Fruit fly (Drosophila melanogaster): ENCODE results near the gene CG34355.
A peak's percentile ranks its signal among the peaks of the same experiment; 100 is the strongest.

The CG34355 gene

DNA sequence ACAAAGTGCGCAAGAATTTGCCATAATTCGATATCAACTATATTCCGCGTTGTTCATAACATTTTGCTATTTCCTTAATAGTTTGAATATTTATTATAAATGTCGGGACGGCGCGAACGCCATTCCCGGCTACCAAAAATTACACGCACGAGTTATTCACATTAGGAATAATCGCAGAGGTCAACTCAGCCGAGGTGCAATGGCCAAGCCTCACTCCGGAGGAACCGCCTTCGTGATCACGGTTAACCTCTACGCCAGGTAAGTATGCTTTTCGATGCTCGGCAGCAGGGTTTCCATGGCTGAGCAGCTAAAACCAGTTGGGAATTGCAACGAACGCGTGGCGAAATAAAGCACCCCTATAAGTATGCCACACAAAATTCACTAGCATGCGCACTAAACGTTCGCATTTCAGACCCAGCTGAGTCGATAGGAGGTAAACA, 55.7 kb downstream of the CG34355 start (continued):
- peak; percentile 83 for TF ChIP-seq CG6791 (GFP tag; IDR thresholded peaks at IDR 0.05; ENCODE audit: partially characterized antibody)
- TF ChIP-seq ranshi (GFP tag; IDR thresholded peaks at IDR 0.05), result 0 out of 2 replicates have a peak, but pooled peaks have one; percentile 55
- 0 out of 2 replicates have a peak, but pooled peaks have one; percentile 32 for TF ChIP-seq gt (GFP tag; IDR thresholded peaks at IDR 0.05)
- peak; percentile 18 for TF ChIP-seq dmrt11E (tag; optimal IDR thresholded peaks at IDR 0.05)
- TF ChIP-seq lola (GFP tag; optimal IDR thresholded peaks at IDR 0.05), result peak in 1 of 3 experiments; percentile 16
- TF ChIP-seq tna (GFP tag; IDR thresholded peaks at IDR 0.05; ENCODE audit: partially characterized antibody), result peak; percentile 60; the same call in 1 of the 2 replicates
- peak; percentile 82 for TF ChIP-seq CG10959 (GFP tag; IDR thresholded peaks at IDR 0.05)
- peak; percentile 25 for TF ChIP-seq CoRest (tag; optimal IDR thresholded peaks at IDR 0.05)
- peak; percentile 80 for TF ChIP-seq caup (GFP tag; optimal IDR thresholded peaks at IDR 0.05; ENCODE audit: severe bottlenecking)
- TF ChIP-seq E2f2 (GFP tag; IDR thresholded peaks at IDR 0.05), result peak; percentile 42; the same call in 1 of the 2 replicates
- TF ChIP-seq Atf3 (GFP tag; optimal IDR thresholded peaks at IDR 0.05), result peak; percentile 19
- peak; percentile 68 for TF ChIP-seq kni (GFP tag; optimal IDR thresholded peaks at IDR 0.05)
- peak; percentile 41 for TF ChIP-seq CG12659 (GFP tag; optimal IDR thresholded peaks at IDR 0.05)
- peak; percentile 60; the same call in 1 of the 2 replicates for TF ChIP-seq inv (GFP tag; IDR thresholded peaks at IDR 0.05; ENCODE audit: partially characterized antibody)
- peak; percentile 89 for TF ChIP-seq rib (GFP tag; IDR thresholded peaks at IDR 0.05)
- TF ChIP-seq CG6813 (GFP tag; optimal IDR thresholded peaks at IDR 0.05), result peak; percentile 26
- peak; percentile 60 for TF ChIP-seq CG7839 (tag; optimal IDR thresholded peaks at IDR 0.05)
- peak; percentile 60 for TF ChIP-seq CG34376 (GFP tag; optimal IDR thresholded peaks at IDR 0.05)
- TF ChIP-seq CG12769 (tag; optimal IDR thresholded peaks at IDR 0.05), result peak; percentile 86
- TF ChIP-seq CG11504 (tag; optimal IDR thresholded peaks at IDR 0.05), result peak; percentile 61
- TF ChIP-seq disco-r (GFP tag; optimal IDR thresholded peaks at IDR 0.05), result peak; percentile 25
- peak; percentile 60 for TF ChIP-seq MTF-1 (GFP tag; optimal IDR thresholded peaks at IDR 0.05; ENCODE audit: borderline replicate concordance)
- peak; percentile 32 for TF ChIP-seq CG17385 (GFP tag; optimal IDR thresholded peaks at IDR 0.05)
- TF ChIP-seq chif (GFP tag; optimal IDR thresholded peaks at IDR 0.05), result peak; percentile 39 to 64
- TF ChIP-seq lbe (GFP tag; optimal IDR thresholded peaks at IDR 0.05), result peak; percentile 44
- TF ChIP-seq CG13123 (GFP tag; optimal IDR thresholded peaks at IDR 0.05), result peak; percentile 49
- peak; percentile 77; the same call in 2 of the 3 replicates for TF ChIP-seq mld (GFP tag; IDR thresholded peaks at IDR 0.05; ENCODE audit: partially characterized antibody)
- peak; percentile 10 for TF ChIP-seq BtbVII (GFP tag; optimal IDR thresholded peaks at IDR 0.05)
- TF ChIP-seq Chrac-16 (GFP tag; optimal IDR thresholded peaks at IDR 0.05), result peak; percentile 53
- TF ChIP-seq ftz-f1 (GFP tag; optimal IDR thresholded peaks at IDR 0.05), result peak; percentile 51
- TF ChIP-seq gsb-n (tag; optimal IDR thresholded peaks at IDR 0.05), result peak; percentile 46
- TF ChIP-seq Sox102F (GFP tag; optimal IDR thresholded peaks at IDR 0.05), result peak; percentile 39
- TF ChIP-seq dpn (GFP tag; optimal IDR thresholded peaks at IDR 0.05), result peak; percentile 60 to 80
- TF ChIP-seq Med (GFP tag), result peak; percentile 95
- TF ChIP-seq CG7987 (GFP tag; optimal IDR thresholded peaks at IDR 0.05), result peak; percentile 79
- TF ChIP-seq CG16863 (GFP tag; optimal IDR thresholded peaks at IDR 0.05), result peak; percentile 58
- peak; percentile 47 for TF ChIP-seq nom (GFP tag; optimal IDR thresholded peaks at IDR 0.05)
- TF ChIP-seq Bdp1 (GFP tag; optimal IDR thresholded peaks at IDR 0.05), result peak; percentile 51
- TF ChIP-seq CG33557 (GFP tag; optimal IDR thresholded peaks at IDR 0.05), result peak; percentile 23
- peak; percentile 68 for TF ChIP-seq CHES-1-like (GFP tag; optimal IDR thresholded peaks at IDR 0.05)
- peak; percentile 80 for TF ChIP-seq CG9932 (GFP tag; IDR thresholded peaks at IDR 0.05)
- TF ChIP-seq Dbx (GFP tag; IDR thresholded peaks at IDR 0.05), result peak; percentile 91
- peak; percentile 65 for TF ChIP-seq Hmr (GFP tag; optimal IDR thresholded peaks at IDR 0.05)
- peak; percentile 37; the same call in 1 of the 2 replicates for TF ChIP-seq CG32772 (GFP tag; IDR thresholded peaks at IDR 0.05)
- peak; percentile 73 for TF ChIP-seq ERR (GFP tag; optimal IDR thresholded peaks at IDR 0.05)
- TF ChIP-seq CG8944 (GFP tag; optimal IDR thresholded peaks at IDR 0.05), result peak; percentile 71
- peak; percentile 77; the same call in 1 of the 3 replicates for TF ChIP-seq ken (GFP tag; IDR thresholded peaks at IDR 0.05)
- TF ChIP-seq gro (GFP tag; optimal IDR thresholded peaks at IDR 0.05), result peak; percentile 82

Measured in whole organism, embryonic.